Worm (Caenorhabditis elegans) whole organism, mixed stage, embryonic: ENCODE measurements around the gene Y59A8B.8.

Experiments used
- bed-3 ChIP-seq: fragments of 200-800 bp; sonication (Bioruptor generic); optimal IDR thresholded peaks from 3 replicates; lab custom pipeline; 2018; ENCODE audit warnings: mild to moderate bottlenecking, missing genetic modification characterization, moderate library complexity, missing compliant biosample characterization
- ces-1 ChIP-seq: fragments of 150-350 bp; optimal IDR thresholded peaks from 2 replicates; lab custom pipeline; 2014; ENCODE audit warnings: missing biosample characterization, missing genetic modification reagents, missing genetic modification characterization
- elt-3 ChIP-seq: fragments of 150-350 bp; optimal IDR thresholded peaks from 2 replicates; lab custom pipeline; 2014; ENCODE audit warnings: missing biosample characterization, missing genetic modification characterization
- lin-13 ChIP-seq: fragments of 150-350 bp; optimal IDR thresholded peaks from 2 replicates; lab custom pipeline; 2014; ENCODE audit warnings: missing biosample characterization, missing genetic modification characterization
- lin-32 ChIP-seq: fragments of 200-800 bp; sonication (Bioruptor generic); optimal IDR thresholded peaks from 2 replicates; lab custom pipeline; 2018; ENCODE audit warnings: mild to moderate bottlenecking, missing genetic modification characterization, missing compliant biosample characterization
- lsy-2 ChIP-seq: fragments of 150-350 bp; optimal IDR thresholded peaks from 2 replicates; lab custom pipeline; 2014; ENCODE audit warnings: missing biosample characterization, missing genetic modification characterization
- mab-5 ChIP-seq: fragments of 150-350 bp; optimal IDR thresholded peaks from 2 replicates; lab custom pipeline; 2014; ENCODE audit warnings: missing biosample characterization, missing genetic modification characterization
- nhr-2 ChIP-seq: fragments of 150-350 bp; optimal IDR thresholded peaks from 2 replicates; lab custom pipeline; 2014; ENCODE audit warnings: missing biosample characterization, missing genetic modification characterization
- nhr-237 ChIP-seq: fragments of 150-350 bp; optimal IDR thresholded peaks from 2 replicates; lab custom pipeline; 2014; ENCODE audit warnings: missing biosample characterization, missing genetic modification characterization
- nhr-28 ChIP-seq: fragments of 150-350 bp; optimal IDR thresholded peaks from 2 replicates; lab custom pipeline; 2014; ENCODE audit warnings: missing biosample characterization, missing genetic modification characterization
- nhr-76 ChIP-seq: sonication (generic microtip); optimal IDR thresholded peaks from 2 replicates; lab custom pipeline; 2017; ENCODE audit warnings: missing biosample characterization, missing genetic modification characterization
- snpc-4 ChIP-seq: fragments of 150-350 bp; optimal IDR thresholded peaks from 2 replicates; lab custom pipeline; 2014; ENCODE audit warnings: missing biosample characterization, missing genetic modification characterization
- unc-120 ChIP-seq: sonication (generic microtip); optimal IDR thresholded peaks from 2 replicates; lab custom pipeline; 2017; ENCODE audit warnings: missing genetic modification characterization, missing compliant biosample characterization; ENCODE audit not compliant: poor library complexity, severe bottlenecking
- unc-62 ChIP-seq: fragments of 150-350 bp; optimal IDR thresholded peaks from 2 replicates; lab custom pipeline; 2014; ENCODE audit warnings: missing biosample characterization, missing genetic modification reagents, missing genetic modification characterization

- TF ChIP-seq nhr-28 (tag; lab: Kevin White, UChicago) (no peak), ces-1 (GFP tag; lab: Kevin White, UChicago) (no peak), nhr-76 (tag; lab: Kevin White, UChicago) (no peak), lsy-2 (tag; lab: Kevin White, UChicago) (no peak), unc-62 (GFP tag; lab: Kevin White, UChicago) (no peak), nhr-237 (tag; lab: Kevin White, UChicago) (no peak), lin-13 (tag; lab: Kevin White, UChicago) (no peak), bed-3 (no peak), unc-120 (tag; lab: Kevin White, UChicago) (no peak), elt-3 (no peak), nhr-2 (no peak), lin-32 (GFP tag; lab: Kevin White, UChicago) (no peak), snpc-4 (no peak), mab-5 (tag; lab: Kevin White, UChicago) (no peak)
Observed at ce11 chrV:18017226-18017625, 48.9 kb downstream of the Y59A8B.8 start, which contains the start of gene srh-134.
